Fruit fly (Drosophila melanogaster) whole organism, prepupa: ENCODE results near the gene Ugt36E1.

ENCODE experiments used
- CG10631 ChIP-seq: fragments of 200-800 bp; sonication (Bioruptor generic); optimal IDR thresholded peaks from 2 replicates; lab custom pipeline; 2016; ENCODE audit warnings: missing biosample characterization, missing genetic modification characterization
- CG10669 ChIP-seq: fragments of 200-800 bp; sonication (Bioruptor generic); optimal IDR thresholded peaks from 3 replicates; lab custom pipeline; 2018; ENCODE audit warnings: missing biosample characterization, mild to moderate bottlenecking, missing genetic modification characterization, moderate library complexity
- CG11294 ChIP-seq: fragments of 200-800 bp; sonication (Bioruptor generic); IDR thresholded peaks from 2 replicates; pipeline ENCODE4 v1.3.6; 2022; ENCODE audit warnings: missing biosample characterization, missing genetic modification characterization
- CG11762 ChIP-seq: fragments of 200-800 bp; sonication (Bioruptor generic); optimal IDR thresholded peaks from 3 replicates; lab custom pipeline; 2016; ENCODE audit warnings: missing biosample characterization, missing genetic modification characterization; ENCODE audit not compliant: insufficient read depth
- CG11902 ChIP-seq: fragments of 200-800 bp; sonication (Bioruptor generic); optimal IDR thresholded peaks from 3 replicates; lab custom pipeline; 2016; ENCODE audit warnings: missing biosample characterization, missing genetic modification characterization
- CG15336 ChIP-seq: fragments of 200-800 bp; sonication (Bioruptor generic); IDR thresholded peaks from 2 replicates; pipeline ENCODE4 v1.3.6; 2022; ENCODE audit warnings: missing biosample characterization, missing genetic modification characterization
- CG1621 ChIP-seq: fragments of 200-800 bp; sonication (Bioruptor generic); optimal IDR thresholded peaks from 3 replicates; lab custom pipeline; 2018; ENCODE audit warnings: missing biosample characterization, mild to moderate bottlenecking, missing genetic modification characterization
- CG3032 ChIP-seq: fragments of 200-800 bp; optimal IDR thresholded peaks from 2 replicates; lab custom pipeline; 2019; ENCODE audit warnings: missing biosample characterization, mild to moderate bottlenecking, missing genetic modification characterization, moderate library complexity
- CG31627 ChIP-seq: fragments of 200-800 bp; sonication (Bioruptor generic); optimal IDR thresholded peaks from 3 replicates; lab custom pipeline; 2016; ENCODE audit warnings: missing biosample characterization, missing genetic modification characterization
- CG32006 ChIP-seq: fragments of 200-800 bp; sonication (Bioruptor generic); optimal IDR thresholded peaks from 3 replicates; lab custom pipeline; 2017; ENCODE audit warnings: missing biosample characterization, mild to moderate bottlenecking, missing genetic modification characterization
- CG6163 ChIP-seq: fragments of 200-800 bp; sonication (Bioruptor generic); IDR thresholded peaks from 3 replicates; pipeline ENCODE4 v1.3.6; 2022; ENCODE audit warnings: missing biosample characterization, missing genetic modification characterization
- CG6276 ChIP-seq: fragments of 200-800 bp; sonication (Bioruptor generic); optimal IDR thresholded peaks from 2 replicates; lab custom pipeline; 2017; ENCODE audit warnings: missing biosample characterization, mild to moderate bottlenecking, missing genetic modification characterization
- CG6808 ChIP-seq: fragments of 200-800 bp; sonication (Bioruptor generic); optimal IDR thresholded peaks from 3 replicates; lab custom pipeline; 2017; ENCODE audit warnings: missing biosample characterization, missing genetic modification characterization, mild to moderate bottlenecking, moderate library complexity, missing genetic modification reagents
- CG6854 ChIP-seq: fragments of 200-800 bp; sonication (Bioruptor generic); optimal IDR thresholded peaks from 2 replicates; lab custom pipeline; 2017; ENCODE audit warnings: missing biosample characterization, mild to moderate bottlenecking, missing genetic modification characterization
- CG7368 ChIP-seq: fragments of 200-800 bp; sonication (Bioruptor generic); optimal IDR thresholded peaks from 3 replicates; lab custom pipeline; 2016; ENCODE audit warnings: missing biosample characterization, missing genetic modification characterization
- CG8319 ChIP-seq: fragments of 200-800 bp; sonication (Bioruptor generic); optimal IDR thresholded peaks from 3 replicates; lab custom pipeline; 2016; ENCODE audit warnings: missing biosample characterization, missing genetic modification characterization
- CG9139 ChIP-seq: fragments of 200-800 bp; sonication (Bioruptor generic); optimal IDR thresholded peaks from 3 replicates; lab custom pipeline; 2017; ENCODE audit warnings: missing biosample characterization, mild to moderate bottlenecking, missing genetic modification characterization
- Eip75B ChIP-seq: fragments of 200-800 bp; sonication (Bioruptor generic); optimal IDR thresholded peaks from 3 replicates; lab custom pipeline; 2016; ENCODE audit warnings: missing biosample characterization, missing genetic modification characterization
- Eip93F ChIP-seq: fragments of 200-800 bp; sonication (Bioruptor generic); optimal IDR thresholded peaks from 2 replicates; lab custom pipeline; 2016; ENCODE audit warnings: missing biosample characterization, mild to moderate bottlenecking, missing genetic modification characterization
- Ets21C ChIP-seq: fragments of 200-800 bp; sonication (Bioruptor generic); optimal IDR thresholded peaks from 3 replicates; lab custom pipeline; 2016; ENCODE audit warnings: missing biosample characterization, missing genetic modification characterization
- Hr38 ChIP-seq: sonication (Bioruptor generic); optimal IDR thresholded peaks from 2 replicates; lab custom pipeline; 2016; ENCODE audit warnings: missing biosample characterization, missing genetic modification characterization
- Hr39 ChIP-seq: fragments of 200-800 bp; sonication (Bioruptor generic); optimal IDR thresholded peaks from 2 replicates; lab custom pipeline; 2016; ENCODE audit warnings: missing biosample characterization, missing genetic modification characterization
- Lpt ChIP-seq: fragments of 200-800 bp; sonication (Bioruptor generic); optimal IDR thresholded peaks from 3 replicates; lab custom pipeline; 2016; ENCODE audit warnings: missing biosample characterization, missing genetic modification characterization
- OdsH ChIP-seq: fragments of 200-800 bp; sonication (Bioruptor generic); optimal IDR thresholded peaks from 3 replicates; lab custom pipeline; 2016; ENCODE audit warnings: missing biosample characterization, missing genetic modification characterization
- Sox102F ChIP-seq: fragments of 200-800 bp; sonication (Bioruptor generic); optimal IDR thresholded peaks from 2 replicates; lab custom pipeline; 2016; ENCODE audit warnings: missing biosample characterization, mild to moderate bottlenecking, missing genetic modification characterization
- Sox15 ChIP-seq: fragments of 200-800 bp; sonication (Bioruptor generic); optimal IDR thresholded peaks from 3 replicates; lab custom pipeline; 2016; ENCODE audit warnings: missing biosample characterization, missing genetic modification characterization
- achi ChIP-seq: fragments of 200-800 bp; sonication (Bioruptor generic); optimal IDR thresholded peaks from 3 replicates; lab custom pipeline; 2016; ENCODE audit warnings: missing biosample characterization, missing genetic modification characterization
- eg ChIP-seq: fragments of 200-800 bp; sonication (Bioruptor generic); IDR thresholded peaks from 3 replicates; pipeline ENCODE4 v1.3.6; 2022; ENCODE audit warnings: missing biosample characterization, missing genetic modification characterization
- fd59A ChIP-seq: fragments of 200-800 bp; sonication (Bioruptor generic); optimal IDR thresholded peaks from 2 replicates; lab custom pipeline; 2017; ENCODE audit warnings: missing biosample characterization, mild to moderate bottlenecking, missing genetic modification characterization, missing genetic modification reagents
- fd85E ChIP-seq: fragments of 200-800 bp; sonication (Bioruptor generic); optimal IDR thresholded peaks from 3 replicates; lab custom pipeline; 2016; ENCODE audit warnings: missing biosample characterization, missing genetic modification characterization
- fkh ChIP-seq: fragments of 200-800 bp; sonication (Bioruptor generic); optimal IDR thresholded peaks from 3 replicates; lab custom pipeline; 2017; ENCODE audit warnings: missing biosample characterization, mild to moderate bottlenecking, missing genetic modification characterization, moderate library complexity
- lz ChIP-seq: fragments of 200-800 bp; sonication (Bioruptor generic); optimal IDR thresholded peaks from 3 replicates; lab custom pipeline; 2016; ENCODE audit warnings: missing biosample characterization, missing genetic modification characterization
- net ChIP-seq: fragments of 200-800 bp; sonication (Bioruptor generic); optimal IDR thresholded peaks from 3 replicates; lab custom pipeline; 2016; ENCODE audit warnings: missing biosample characterization, missing genetic modification characterization
- pdm3 ChIP-seq: fragments of 200-800 bp; sonication (Bioruptor generic); optimal IDR thresholded peaks from 3 replicates; lab custom pipeline; 2016; ENCODE audit warnings: missing biosample characterization, missing genetic modification characterization
- svp ChIP-seq: fragments of 200-800 bp; sonication (Bioruptor generic); peaks from one replicate; lab custom pipeline; 2016; ENCODE audit warnings: missing biosample characterization, missing genetic modification characterization
- vri ChIP-seq: fragments of 200-800 bp; sonication (Bioruptor generic); optimal IDR thresholded peaks from 3 replicates; lab custom pipeline; 2016; ENCODE audit warnings: missing biosample characterization, mild to moderate bottlenecking, missing genetic modification characterization

Gene Ugt36E1

dm6 chr2L:18830587-18831528 lies 4.3 kb downstream of the Ugt36E1 start, which contains the start of the genes CG17597 and ScpX (continued):
- TF ChIP-seq CG9139 (GFP tag; lab: Kevin White, UChicago) (peak; percentile 25), CG6276 (GFP tag; lab: Kevin White, UChicago) (peak; percentile 17), achi (GFP tag; lab: Kevin White, UChicago) (peak; percentile 65), CG1621 (tag; lab: Kevin White, UChicago) (peak; percentile 23), CG6854 (peak; percentile 54), CG10631 (peak; percentile 78), CG3032 (tag; lab: Kevin White, UChicago) (peak; percentile 55), Ets21C (GFP tag; lab: Kevin White, UChicago) (no peak), svp (GFP tag; lab: Kevin White, UChicago) (peak; percentile 97), eg (GFP tag; lab: Robert Waterston, UW) (0 out of 3 replicates have a peak, but pooled peaks have one; percentile 17), OdsH (GFP tag; lab: Kevin White, UChicago) (peak; percentile 50), lz (peak; percentile 65), fd59A (peak; percentile 5), CG8319 (GFP tag; lab: Kevin White, UChicago) (peak; percentile 38), CG11762 (GFP tag; lab: Kevin White, UChicago) (no peak), Sox102F (GFP tag; lab: Kevin White, UChicago) (peak; percentile 57), CG31627 (GFP tag; lab: Kevin White, UChicago) (peak; percentile 74), Hr38 (no peak), net (GFP tag; lab: Kevin White, UChicago) (no peak), CG10669 (GFP tag; lab: Kevin White, UChicago) (peak; percentile 40), vri (GFP tag; lab: Kevin White, UChicago) (peak; percentile 22), CG32006 (GFP tag; lab: Kevin White, UChicago) (peak; percentile 60), CG11294 (GFP tag; lab: Robert Waterston, UW) (no peak), Sox15 (GFP tag; lab: Kevin White, UChicago) (peak; percentile 45), Eip75B (GFP tag; lab: Kevin White, UChicago) (peak; percentile 66), fkh (GFP tag; lab: Kevin White, UChicago) (peak; percentile 94), CG7368 (GFP tag; lab: Kevin White, UChicago) (no peak), CG11902 (GFP tag; lab: Kevin White, UChicago) (peak; percentile 28), fd85E (no peak), Eip93F (GFP tag; lab: Kevin White, UChicago) (peak; percentile 71), CG6808 (peak; percentile 48), CG15336 (GFP tag; lab: Robert Waterston, UW) (peak; percentile 47; the same call in 1 of the 2 replicates), Lpt (GFP tag; lab: Kevin White, UChicago) (no peak), CG6163 (no peak; the same call in 2 of the 3 replicates), pdm3 (GFP tag; lab: Kevin White, UChicago) (peak; percentile 74)

DNA sequence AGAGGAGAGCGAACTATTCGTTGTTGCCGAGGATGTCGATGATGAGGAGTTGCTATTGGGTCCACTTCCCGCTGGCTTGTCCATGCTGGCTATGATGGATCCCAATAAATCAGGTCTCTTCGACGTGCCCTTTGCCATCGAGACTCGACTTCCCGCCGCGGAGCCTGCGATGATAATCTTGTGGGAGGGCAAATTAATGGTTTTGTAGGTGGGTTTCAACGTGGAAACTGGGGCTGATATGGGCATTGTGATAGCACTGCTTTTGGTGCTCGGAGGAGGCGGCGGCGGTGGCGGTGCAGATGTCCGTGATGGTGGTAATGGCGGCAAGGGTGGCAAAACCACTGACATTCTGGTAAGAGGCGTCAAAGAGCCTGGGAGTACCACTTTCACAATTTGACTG lies 8.0 kb downstream of the Ugt36E1 start:
- TF ChIP-seq svp (GFP tag; lab: Kevin White, UChicago), result peak; percentile 61
- no peak for TF ChIP-seq CG1621 (tag; lab: Kevin White, UChicago)
- TF ChIP-seq Hr39 (GFP tag; lab: Kevin White, UChicago), result no peak
- no peak for TF ChIP-seq eg (GFP tag; lab: Robert Waterston, UW)
- TF ChIP-seq Ets21C (GFP tag; lab: Kevin White, UChicago), result no peak
